Worm (Caenorhabditis elegans): ENCODE data around the gene srw-63.

Gene srw-63

ce11 chrIV:14015844-14016243 is at the start of gene srw-63:
Gene srw-63, minus strand, starts transcription at chrIV:14015944.
- TF ChIP-seq pes-1 (GFP tag; IDR thresholded peaks at IDR 0.05), result no peak
- TF ChIP-seq ceh-13 (GFP tag; optimal IDR thresholded peaks at IDR 0.05), result no peak
- no peak for TF ChIP-seq sea-1 (GFP tag; conservative IDR thresholded peaks at IDR 0.05)
- TF ChIP-seq hnd-1 (tag; optimal IDR thresholded peaks at IDR 0.05), result no peak
- no peak for TF ChIP-seq tra-4 (tag; optimal IDR thresholded peaks at IDR 0.05)
- TF ChIP-seq hmbx-1 (tag; optimal IDR thresholded peaks at IDR 0.05), result no peak
- TF ChIP-seq F13C5.2 (tag; optimal IDR thresholded peaks at IDR 0.05), result no peak
- TF ChIP-seq tbx-11 (GFP tag; IDR thresholded peaks at IDR 0.05), result no peak
- no peak for TF ChIP-seq ama-1 (optimal IDR thresholded peaks at IDR 0.05)
- TF ChIP-seq flt-1 (GFP tag; IDR thresholded peaks at IDR 0.05), result no peak
- no peak for TF ChIP-seq tbx-37 (GFP tag; conservative IDR thresholded peaks at IDR 0.05)
- TF ChIP-seq ets-7 (tag; optimal IDR thresholded peaks at IDR 0.05), result no peak
- no peak for TF ChIP-seq hmg-4 (GFP tag; optimal IDR thresholded peaks at IDR 0.05)
- no peak for TF ChIP-seq scrt-1 (GFP tag; IDR thresholded peaks at IDR 0.05)
- no peak for TF ChIP-seq ceh-36 (tag; optimal IDR thresholded peaks at IDR 0.05)
- no peak for TF ChIP-seq aly-1 (tag; optimal IDR thresholded peaks at IDR 0.05)
- TF ChIP-seq B0310.2 (tag; optimal IDR thresholded peaks at IDR 0.05), result no peak

ce11 chrIV:14060612-14061011 is 44.9 kb upstream of the srw-63 start, which contains the start of gene Y37A1B.4:
Gene Y37A1B.4, minus strand, starts transcription at chrIV:14060712.
- TF ChIP-seq ceh-13 (GFP tag; optimal IDR thresholded peaks at IDR 0.05) (no peak), scrt-1 (GFP tag; IDR thresholded peaks at IDR 0.05) (no peak), ets-7 (tag; optimal IDR thresholded peaks at IDR 0.05) (no peak), tbx-37 (GFP tag; conservative IDR thresholded peaks at IDR 0.05) (no peak), B0310.2 (tag; optimal IDR thresholded peaks at IDR 0.05) (no peak), ceh-36 (tag; optimal IDR thresholded peaks at IDR 0.05) (no peak), flt-1 (GFP tag; IDR thresholded peaks at IDR 0.05) (no peak), hmg-4 (GFP tag; optimal IDR thresholded peaks at IDR 0.05) (no peak), tbx-11 (GFP tag; IDR thresholded peaks at IDR 0.05) (no peak), hnd-1 (tag; optimal IDR thresholded peaks at IDR 0.05) (no peak), tra-4 (tag; optimal IDR thresholded peaks at IDR 0.05) (no peak), pes-1 (GFP tag; IDR thresholded peaks at IDR 0.05) (no peak), aly-1 (tag; optimal IDR thresholded peaks at IDR 0.05) (no peak), ama-1 (optimal IDR thresholded peaks at IDR 0.05) (no peak), F13C5.2 (tag; optimal IDR thresholded peaks at IDR 0.05) (no peak), hmbx-1 (tag; optimal IDR thresholded peaks at IDR 0.05) (no peak), sea-1 (GFP tag; conservative IDR thresholded peaks at IDR 0.05) (no peak)

- TF ChIP-seq aly-1 (tag; optimal IDR thresholded peaks at IDR 0.05) (no peak), hmg-4 (GFP tag; optimal IDR thresholded peaks at IDR 0.05) (no peak), B0310.2 (tag; optimal IDR thresholded peaks at IDR 0.05) (no peak), hnd-1 (tag; optimal IDR thresholded peaks at IDR 0.05) (no peak), ama-1 (optimal IDR thresholded peaks at IDR 0.05) (no peak), ets-7 (tag; optimal IDR thresholded peaks at IDR 0.05) (no peak)
These were observed 35.2 kb upstream of the srw-63 start, which contains the start of gene semo-1 for ce11 chrIV:14050900-14051299. Gene semo-1, plus strand, starts transcription at chrIV:14051200.

ce11 chrIV:14050442-14050841 is 34.7 kb upstream of the srw-63 start:
- no peak for TF ChIP-seq hmg-4 (GFP tag; optimal IDR thresholded peaks at IDR 0.05)
- no peak for TF ChIP-seq hmbx-1 (tag; optimal IDR thresholded peaks at IDR 0.05)
- no peak for TF ChIP-seq B0310.2 (tag; optimal IDR thresholded peaks at IDR 0.05)
- TF ChIP-seq tra-4 (tag; optimal IDR thresholded peaks at IDR 0.05), result no peak
- no peak for TF ChIP-seq tbx-37 (GFP tag; conservative IDR thresholded peaks at IDR 0.05)
- no peak for TF ChIP-seq ama-1 (optimal IDR thresholded peaks at IDR 0.05)
- no peak for TF ChIP-seq scrt-1 (GFP tag; IDR thresholded peaks at IDR 0.05)
- TF ChIP-seq hnd-1 (tag; optimal IDR thresholded peaks at IDR 0.05), result no peak
- TF ChIP-seq aly-1 (tag; optimal IDR thresholded peaks at IDR 0.05), result no peak
- no peak for TF ChIP-seq ceh-36 (tag; optimal IDR thresholded peaks at IDR 0.05)
- TF ChIP-seq tbx-11 (GFP tag; IDR thresholded peaks at IDR 0.05), result no peak
- TF ChIP-seq pes-1 (GFP tag; IDR thresholded peaks at IDR 0.05), result no peak
- TF ChIP-seq F13C5.2 (tag; optimal IDR thresholded peaks at IDR 0.05), result no peak
- TF ChIP-seq sea-1 (GFP tag; conservative IDR thresholded peaks at IDR 0.05), result no peak
- TF ChIP-seq ets-7 (tag; optimal IDR thresholded peaks at IDR 0.05), result no peak

- TF ChIP-seq F13C5.2 (tag; optimal IDR thresholded peaks at IDR 0.05) (peak; percentile 65), scrt-1 (GFP tag; IDR thresholded peaks at IDR 0.05) (no peak), tra-4 (tag; optimal IDR thresholded peaks at IDR 0.05) (no peak)
These were observed 31.0 kb upstream of the srw-63 start for ce11 chrIV:14046777-14047176.

- TF ChIP-seq ama-1 (optimal IDR thresholded peaks at IDR 0.05) (no peak), hmg-4 (GFP tag; optimal IDR thresholded peaks at IDR 0.05) (no peak), pes-1 (GFP tag; IDR thresholded peaks at IDR 0.05) (no peak), tra-4 (tag; optimal IDR thresholded peaks at IDR 0.05) (no peak)
These were observed 27.9 kb upstream of the srw-63 start, which contains the start of gene Y37A1B.7 for ce11 chrIV:14043680-14044079. Gene Y37A1B.7, minus strand, starts transcription at chrIV:14043780.

- TF ChIP-seq B0310.2 (tag; optimal IDR thresholded peaks at IDR 0.05), result no peak
- TF ChIP-seq pes-1 (GFP tag; IDR thresholded peaks at IDR 0.05), result no peak
- TF ChIP-seq ama-1 (optimal IDR thresholded peaks at IDR 0.05), result no peak
- TF ChIP-seq ceh-36 (tag; optimal IDR thresholded peaks at IDR 0.05), result no peak
- TF ChIP-seq ceh-13 (GFP tag; optimal IDR thresholded peaks at IDR 0.05), result no peak
- TF ChIP-seq ets-7 (tag; optimal IDR thresholded peaks at IDR 0.05), result no peak
- no peak for TF ChIP-seq tbx-37 (GFP tag; conservative IDR thresholded peaks at IDR 0.05)
- TF ChIP-seq hnd-1 (tag; optimal IDR thresholded peaks at IDR 0.05), result no peak
- TF ChIP-seq flt-1 (GFP tag; IDR thresholded peaks at IDR 0.05), result no peak
- TF ChIP-seq F13C5.2 (tag; optimal IDR thresholded peaks at IDR 0.05), result no peak
- no peak for TF ChIP-seq hmbx-1 (tag; optimal IDR thresholded peaks at IDR 0.05)
These were observed 18.8 kb upstream of the srw-63 start for ce11 chrIV:14034571-14034954.

Data from whole organism, early embryonic.